Worm (Caenorhabditis elegans) whole organism, L4 larva: Measurements from ENCODE around the gene cgt-3.

Experiments used
- F10B5.3 ChIP-seq: sonication (generic microtip); optimal IDR thresholded peaks from 2 replicates; lab custom pipeline; 2016; ENCODE audit warnings: mild to moderate bottlenecking, missing genetic modification characterization, missing compliant biosample characterization
- F44E2.7 ChIP-seq: fragments of 200-800 bp; sonication (Bioruptor generic); IDR thresholded peaks from 2 replicates; pipeline ENCODE4 v2.1.2; 2022; ENCODE audit warnings: missing genetic modification characterization, missing compliant biosample characterization
- Y5F2A.4 ChIP-seq: fragments of 200-800 bp; sonication (Bioruptor generic); optimal IDR thresholded peaks from 2 replicates; lab custom pipeline; 2018; ENCODE audit warnings: mild to moderate bottlenecking, missing genetic modification characterization, missing compliant biosample characterization
- ZK546.5 ChIP-seq, 2 experiments: sonication (generic microtip); optimal IDR thresholded peaks; 2 replicates each; lab custom pipeline; 2017; ENCODE audit warnings: missing biosample characterization in 2 of 2, missing genetic modification characterization in 2 of 2
- aha-1 ChIP-seq: fragments of 150-350 bp; peaks from one replicate; lab custom pipeline; 2014; ENCODE audit warnings: missing biosample characterization, missing genetic modification characterization
- attf-4 ChIP-seq: sonication (generic microtip); optimal IDR thresholded peaks from 3 replicates; lab custom pipeline; 2017; ENCODE audit warnings: missing biosample characterization, missing genetic modification characterization
- ceh-28 ChIP-seq: fragments of 150-350 bp; optimal IDR thresholded peaks from 2 replicates; lab custom pipeline; 2014; ENCODE audit warnings: missing biosample characterization, missing genetic modification reagents, missing genetic modification characterization
- ceh-44 ChIP-seq: fragments of 200-800 bp; sonication (Bioruptor generic); IDR thresholded peaks from 2 replicates; pipeline ENCODE4 v1.3.6; 2022; ENCODE audit warnings: missing genetic modification reagents, missing genetic modification characterization, missing compliant biosample characterization
- ces-1 ChIP-seq: fragments of 150-350 bp; sonication (generic microtip); optimal IDR thresholded peaks from 4 replicates; lab custom pipeline; 2014; ENCODE audit warnings: missing biosample characterization, missing genetic modification reagents, missing genetic modification characterization
- cey-2 ChIP-seq: sonication (generic microtip); optimal IDR thresholded peaks from 3 replicates; lab custom pipeline; 2017; ENCODE audit warnings: missing genetic modification characterization, mild to moderate bottlenecking, missing compliant biosample characterization, antibody characterized with exemption, borderline replicate concordance; ENCODE audit not compliant: insufficient read depth
- daf-16 ChIP-seq, 3 experiments: sonication (generic microtip); optimal IDR thresholded peaks; 2 replicates each; lab custom pipeline; 2016 to 2017; ENCODE audit warnings: missing genetic modification characterization in 3 of 3, missing genetic modification reagents in 3 of 3, mild to moderate bottlenecking in 2 of 3, missing compliant biosample characterization in 2 of 3, missing biosample characterization in 1 of 3, moderate library complexity in 1 of 3
- dmd-6 ChIP-seq: fragments of 200-800 bp; sonication (Bioruptor generic); IDR thresholded peaks from 2 replicates; pipeline ENCODE4 v1.3.6; 2022; ENCODE audit warnings: missing genetic modification reagents, missing genetic modification characterization, missing compliant biosample characterization
- dmd-8 ChIP-seq: fragments of 200-800 bp; sonication (Bioruptor generic); IDR thresholded peaks from 2 replicates; pipeline ENCODE4 v1.3.6; 2022; ENCODE audit warnings: missing genetic modification characterization, missing compliant biosample characterization
- dpl-1 ChIP-seq: fragments of 150-350 bp; optimal IDR thresholded peaks from 2 replicates; lab custom pipeline; 2014; ENCODE audit warnings: missing biosample characterization, missing genetic modification reagents, missing genetic modification characterization
- duxl-1 ChIP-seq: sonication (generic microtip); optimal IDR thresholded peaks from 2 replicates; lab custom pipeline; 2016; ENCODE audit warnings: mild to moderate bottlenecking, missing genetic modification characterization, moderate library complexity, missing compliant biosample characterization; ENCODE audit not compliant: poor library complexity
- fkh-10 ChIP-seq: fragments of 150-350 bp; optimal IDR thresholded peaks from 2 replicates; lab custom pipeline; 2014; ENCODE audit warnings: missing biosample characterization, missing genetic modification reagents, missing genetic modification characterization
- fos-1 ChIP-seq: fragments of 150-350 bp; optimal IDR thresholded peaks from 2 replicates; lab custom pipeline; 2014; ENCODE audit warnings: missing biosample characterization, missing genetic modification characterization
- jun-1 ChIP-seq: fragments of 150-350 bp; optimal IDR thresholded peaks from 2 replicates; lab custom pipeline; 2014; ENCODE audit warnings: missing biosample characterization, missing genetic modification reagents, missing genetic modification characterization
- lim-7 ChIP-seq: fragments of 200-800 bp; sonication (Bioruptor generic); IDR thresholded peaks from 2 replicates; pipeline ENCODE4 v1.3.6; 2022; ENCODE audit warnings: missing genetic modification characterization, missing compliant biosample characterization
- lin-15B ChIP-seq: fragments of 150-350 bp; sonication (generic microtip); optimal IDR thresholded peaks from 3 replicates; lab custom pipeline; 2014; ENCODE audit warnings: missing biosample characterization, missing genetic modification characterization
- lin-29 ChIP-seq: fragments of 200-800 bp; sonication (Bioruptor generic); IDR thresholded peaks from 2 replicates; pipeline ENCODE4 v1.3.6; 2022; ENCODE audit warnings: missing genetic modification reagents, missing genetic modification characterization, missing compliant biosample characterization
- lin-38 ChIP-seq: fragments of 200-800 bp; sonication (Bioruptor generic); IDR thresholded peaks from 2 replicates; pipeline ENCODE4 v1.3.6; 2022; ENCODE audit warnings: missing genetic modification reagents, missing genetic modification characterization, missing compliant biosample characterization
- lir-3 ChIP-seq: sonication (generic microtip); optimal IDR thresholded peaks from 2 replicates; lab custom pipeline; 2016; ENCODE audit warnings: mild to moderate bottlenecking, missing genetic modification characterization, missing compliant biosample characterization
- lsy-2 ChIP-seq, 2 experiments: fragments of 150-350 bp in 1 of 2; sonication (generic microtip) in 1 of 2; optimal IDR thresholded peaks; 2 replicates each; lab custom pipeline; 2014 to 2017; ENCODE audit warnings: missing biosample characterization in 2 of 2, missing genetic modification characterization in 2 of 2
- madf-5 ChIP-seq, 2 experiments: fragments of 200-800 bp; sonication (Bioruptor generic); IDR thresholded peaks; 2 replicates each; pipeline ENCODE4 v1.3.6; 2022; ENCODE audit warnings: missing compliant biosample characterization in 2 of 2, missing genetic modification characterization in 2 of 2
- mdl-1 ChIP-seq, 2 experiments: fragments of 150-350 bp in 1 of 2; sonication (generic microtip) in 1 of 2; optimal IDR thresholded peaks; 2 replicates each; lab custom pipeline; 2014 to 2017; ENCODE audit warnings: missing biosample characterization in 2 of 2, missing genetic modification characterization in 2 of 2
- mep-1 ChIP-seq: fragments of 150-350 bp; sonication (generic microtip); optimal IDR thresholded peaks from 3 replicates; lab custom pipeline; 2014; ENCODE audit warnings: missing biosample characterization, missing genetic modification characterization
- mes-2 ChIP-seq: sonication (generic microtip); optimal IDR thresholded peaks from 2 replicates; lab custom pipeline; 2016; ENCODE audit warnings: missing genotype, mild to moderate bottlenecking, missing genetic modification characterization, missing compliant biosample characterization; ENCODE audit not compliant: poor library complexity, severe bottlenecking
- mxl-2 ChIP-seq: fragments of 200-800 bp; sonication (Bioruptor generic); conservative IDR thresholded peaks from 2 replicates; pipeline ENCODE4 v1.3.6; 2022; ENCODE audit warnings: missing genetic modification reagents, missing genetic modification characterization, missing compliant biosample characterization
- mxl-3 ChIP-seq: fragments of 200-800 bp; sonication (Bioruptor generic); optimal IDR thresholded peaks from 2 replicates; lab custom pipeline; 2018; ENCODE audit warnings: mild to moderate bottlenecking, missing genetic modification characterization, missing compliant biosample characterization
- nhr-102 ChIP-seq: sonication (generic microtip); optimal IDR thresholded peaks from 2 replicates; lab custom pipeline; 2016; ENCODE audit warnings: mild to moderate bottlenecking, missing genetic modification characterization, moderate library complexity, missing compliant biosample characterization
- nhr-11 ChIP-seq: fragments of 150-350 bp; optimal IDR thresholded peaks from 2 replicates; lab custom pipeline; 2014; ENCODE audit warnings: missing biosample characterization, missing genetic modification characterization
- pha-4 ChIP-seq, 2 experiments: fragments of 150-350 bp in 1 of 2; fragments of 200-800 bp in 1 of 2; sonication (Bioruptor generic) in 1 of 2; IDR thresholded peaks in 1 of 2; optimal IDR thresholded peaks in 1 of 2; 2 replicates each; pipeline versions ENCODE4 v1.3.6 to Lab custom; 2014 to 2022; ENCODE audit warnings: missing genetic modification characterization in 2 of 2, missing genetic modification reagents in 2 of 2, missing biosample characterization in 1 of 2, missing compliant biosample characterization in 1 of 2
- php-3 ChIP-seq: fragments of 200-800 bp; sonication (Bioruptor generic); IDR thresholded peaks from 2 replicates; pipeline ENCODE4 v1.3.6; 2022; ENCODE audit warnings: missing genetic modification reagents, missing genetic modification characterization, missing compliant biosample characterization
- pqm-1 ChIP-seq: sonication (generic microtip); optimal IDR thresholded peaks from 2 replicates; lab custom pipeline; 2017; ENCODE audit warnings: missing biosample characterization, missing genetic modification characterization
- rbr-2 ChIP-seq: sonication (generic microtip); optimal IDR thresholded peaks from 2 replicates; lab custom pipeline; 2016; ENCODE audit warnings: missing genotype, missing genetic modification characterization, missing compliant biosample characterization
- sdz-12 ChIP-seq: fragments of 200-800 bp; sonication (Bioruptor generic); optimal IDR thresholded peaks from 2 replicates; lab custom pipeline; 2018; ENCODE audit warnings: mild to moderate bottlenecking, missing genetic modification characterization, missing compliant biosample characterization
- snpc-1.2 ChIP-seq: fragments of 200-800 bp; sonication (Bioruptor generic); IDR thresholded peaks from 2 replicates; pipeline ENCODE4 v1.3.6; 2022; ENCODE audit warnings: missing genetic modification reagents, missing genetic modification characterization, missing compliant biosample characterization
- spr-1 ChIP-seq: sonication (generic microtip); optimal IDR thresholded peaks from 2 replicates; lab custom pipeline; 2016; ENCODE audit warnings: mild to moderate bottlenecking, missing genetic modification characterization, missing compliant biosample characterization
- spr-3 ChIP-seq: fragments of 200-800 bp; sonication (Bioruptor generic); optimal IDR thresholded peaks from 2 replicates; lab custom pipeline; 2018; ENCODE audit warnings: mild to moderate bottlenecking, missing genetic modification characterization, missing compliant biosample characterization
- tag-97 ChIP-seq: fragments of 200-800 bp; sonication (Bioruptor generic); IDR thresholded peaks from 2 replicates; pipeline ENCODE4 v1.3.6; 2022; ENCODE audit warnings: missing genetic modification characterization, missing compliant biosample characterization
- unc-130 ChIP-seq: sonication (generic microtip); optimal IDR thresholded peaks from 2 replicates; lab custom pipeline; 2016; ENCODE audit warnings: missing genetic modification reagents, missing genetic modification characterization, missing compliant biosample characterization
- unc-39 ChIP-seq: sonication (generic microtip); optimal IDR thresholded peaks from 2 replicates; lab custom pipeline; 2017; ENCODE audit warnings: missing biosample characterization, missing genetic modification characterization
- unc-62 ChIP-seq, 3 experiments: fragments of 150-350 bp in 1 of 3; sonication (generic microtip); optimal IDR thresholded peaks in 2 of 3; peaks in 1 of 3; 1 replicate in 1 of 3; 2 replicates in 2 of 3; lab custom pipeline; 2014 to 2017; ENCODE audit warnings: missing biosample characterization in 3 of 3, missing genetic modification characterization in 3 of 3, missing genetic modification reagents in 3 of 3, missing genotype in 1 of 3
- vab-7 ChIP-seq: fragments of 200-800 bp; sonication (Bioruptor generic); IDR thresholded peaks from 2 replicates; pipeline ENCODE4 v1.3.6; 2022; ENCODE audit warnings: missing genetic modification reagents, missing genetic modification characterization, missing compliant biosample characterization
- zfp-3 ChIP-seq: fragments of 200-800 bp; sonication (Bioruptor generic); conservative IDR thresholded peaks from 2 replicates; pipeline ENCODE4 v1.3.6; 2022; ENCODE audit warnings: missing genetic modification reagents, missing genetic modification characterization, missing compliant biosample characterization
- zip-11 ChIP-seq: fragments of 200-800 bp; sonication (Bioruptor generic); IDR thresholded peaks from 2 replicates; pipeline ENCODE4 v1.3.6; 2022; ENCODE audit warnings: missing genetic modification characterization, missing compliant biosample characterization
- zip-2 ChIP-seq: fragments of 150-350 bp; optimal IDR thresholded peaks from 2 replicates; lab custom pipeline; 2014; ENCODE audit warnings: missing biosample characterization, missing genetic modification characterization

Gene cgt-3

DNA sequence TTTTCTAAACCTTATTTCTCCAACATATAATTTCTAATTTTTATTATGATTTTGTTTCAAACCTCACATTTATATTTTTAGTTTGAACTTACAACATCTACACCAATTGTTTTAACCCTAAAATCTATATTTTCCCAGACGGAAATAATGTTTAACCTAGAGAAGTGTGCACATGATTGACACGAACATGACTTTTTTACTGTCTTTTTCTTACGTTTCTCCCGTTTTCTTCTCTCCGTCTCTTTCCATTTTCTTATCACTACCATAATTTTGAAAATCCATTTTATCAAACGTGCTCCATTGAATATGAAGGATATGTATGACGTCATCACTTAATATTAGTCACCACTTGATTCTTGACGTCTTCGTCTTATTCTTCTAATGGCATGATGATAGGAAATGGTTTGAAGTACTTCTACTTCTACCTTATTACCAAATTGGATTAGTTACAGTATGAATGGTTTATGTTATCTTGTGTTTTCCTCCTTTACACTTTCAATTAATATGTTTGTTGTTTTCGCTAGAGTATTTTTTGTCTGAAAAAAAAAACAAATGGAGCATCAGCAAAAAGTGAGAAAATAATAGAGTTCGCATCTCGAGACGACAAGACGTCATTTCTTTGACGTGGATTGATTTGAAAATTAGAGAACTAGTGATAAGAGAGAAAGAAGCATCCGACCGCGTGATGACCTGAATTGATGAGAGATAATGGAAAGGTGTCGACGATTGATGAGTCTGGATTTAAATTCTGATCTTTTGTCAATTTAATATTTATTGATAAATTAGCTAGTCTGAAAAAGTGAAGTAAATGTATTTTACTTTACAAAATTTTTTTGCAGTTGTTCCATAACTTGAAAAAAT is 21.0 kb downstream of the cgt-3 start (continued):
- TF ChIP-seq rbr-2 (tag; lab: Kevin White, UChicago) (no peak), lin-29 (GFP tag; lab: Robert Waterston, UW) (no peak), jun-1 (tag; lab: Kevin White, UChicago) (no peak), ces-1 (GFP tag; lab: Kevin White, UChicago) (no peak), lir-3 (tag; lab: Kevin White, UChicago) (no peak), unc-62 (GFP tag; optimal IDR thresholded peaks at IDR 0.05 in 1 of 2; lab: Kevin White, UChicago) (peak; percentile 86 to 98), unc-62 (tag; optimal IDR thresholded peaks at IDR 0.05; lab: Kevin White, UChicago) (no peak), daf-16 (GFP tag; optimal IDR thresholded peaks at IDR 0.05; lab: Kevin White, UChicago) (peak in 1 of 2 experiments; percentile 79), daf-16 (tag; optimal IDR thresholded peaks at IDR 0.05; lab: Kevin White, UChicago) (peak; percentile 82), ZK546.5 (tag; optimal IDR thresholded peaks at IDR 0.05; lab: Kevin White, UChicago) (no peak), lim-7 (GFP tag; lab: Robert Waterston, UW) (no peak), lin-15B (tag; lab: Kevin White, UChicago) (no peak), spr-1 (tag; lab: Kevin White, UChicago) (no peak), cey-2 (tag; lab: Kevin White, UChicago) (no peak), dmd-8 (GFP tag; lab: Robert Waterston, UW) (no peak), fos-1 (tag; lab: Kevin White, UChicago) (no peak), ceh-44 (no peak), attf-4 (tag; lab: Kevin White, UChicago) (no peak), pqm-1 (tag; lab: Kevin White, UChicago) (peak; percentile 83), F44E2.7 (GFP tag; lab: Robert Waterston, UW) (no peak), dmd-6 (GFP tag; lab: Robert Waterston, UW) (peak; percentile 87), Y5F2A.4 (GFP tag; lab: Kevin White, UChicago) (no peak), unc-130 (no peak), mep-1 (tag; lab: Kevin White, UChicago) (no peak), tag-97 (GFP tag; lab: Robert Waterston, UW) (no peak), mdl-1 (tag; optimal IDR thresholded peaks at IDR 0.05; lab: Kevin White, UChicago) (peak in 1 of 2 experiments; percentile 14), madf-5 (GFP tag; IDR thresholded peaks at IDR 0.05; lab: Robert Waterston, UW) (no peak), spr-3 (GFP tag; lab: Kevin White, UChicago) (no peak), snpc-1.2 (GFP tag; lab: Robert Waterston, UW) (no peak), ceh-28 (tag; lab: Kevin White, UChicago) (no peak), nhr-11 (tag; lab: Kevin White, UChicago) (peak; percentile 66), mxl-3 (GFP tag; lab: Kevin White, UChicago) (no peak), nhr-102 (tag; lab: Kevin White, UChicago) (no peak), zip-2 (tag; lab: Kevin White, UChicago) (no peak), zip-11 (GFP tag; lab: Robert Waterston, UW) (no peak), unc-39 (tag; lab: Kevin White, UChicago) (no peak), duxl-1 (tag; lab: Kevin White, UChicago) (no peak), dpl-1 (peak; percentile 15), fkh-10 (GFP tag; lab: Kevin White, UChicago) (no peak), lin-38 (no peak), php-3 (GFP tag; lab: Robert Waterston, UW) (peak; percentile 68), zfp-3 (GFP tag; lab: Robert Waterston, UW) (no peak), pha-4 (GFP tag; IDR thresholded peaks at IDR 0.05; lab: Robert Waterston, UW) (no peak), pha-4 (tag; optimal IDR thresholded peaks at IDR 0.05; lab: Kevin White, UChicago) (no peak), mes-2 (tag; lab: Kevin White, UChicago) (peak; percentile 24), mxl-2 (GFP tag; lab: Robert Waterston, UW) (no peak), aha-1 (no peak), F10B5.3 (tag; lab: Kevin White, UChicago) (no peak), vab-7 (GFP tag; lab: Robert Waterston, UW) (no peak), lsy-2 (tag; optimal IDR thresholded peaks at IDR 0.05; lab: Kevin White, UChicago) (peak in 1 of 2 experiments; percentile 8), sdz-12 (no peak)
